Fruit fly (Drosophila melanogaster) whole organism, embryonic: ENCODE data around the gene ft.
A peak's percentile ranks its signal among the peaks of the same experiment; 100 is the strongest.

ENCODE experiments used
- Atf-2 ChIP-seq: fragments of 200-800 bp; sonication (Bioruptor generic); optimal IDR thresholded peaks from 2 replicates; lab custom pipeline; 2016; ENCODE audit warnings: missing biosample characterization, missing genetic modification characterization
- BEAF-32 ChIP-seq: fragments of 200-800 bp; sonication (Bioruptor generic); optimal IDR thresholded peaks from 3 replicates; lab custom pipeline; 2017; ENCODE audit warnings: missing biosample characterization, missing genetic modification characterization, mild to moderate bottlenecking, moderate library complexity, missing genetic modification reagents
- CG10431 ChIP-seq: fragments of 200-800 bp; sonication (Bioruptor generic); optimal IDR thresholded peaks from 3 replicates; lab custom pipeline; 2018; ENCODE audit warnings: missing biosample characterization, mild to moderate bottlenecking, missing genetic modification characterization
- CG10543 ChIP-seq: fragments of 200-800 bp; sonication (Bioruptor generic); optimal IDR thresholded peaks from 3 replicates; lab custom pipeline; 2017; ENCODE audit warnings: missing biosample characterization, mild to moderate bottlenecking, missing genetic modification characterization, moderate library complexity
- CG12219 ChIP-seq: fragments of 200-800 bp; sonication (Bioruptor generic); optimal IDR thresholded peaks from 3 replicates; lab custom pipeline; 2018; ENCODE audit warnings: missing biosample characterization, mild to moderate bottlenecking, missing genetic modification characterization
- CG12391 ChIP-seq: fragments of 200-800 bp; sonication (Bioruptor generic); optimal IDR thresholded peaks from 3 replicates; lab custom pipeline; 2018; ENCODE audit warnings: missing biosample characterization, mild to moderate bottlenecking, missing genetic modification characterization, moderate library complexity
- CG12659 ChIP-seq: fragments of 200-800 bp; sonication (Bioruptor generic); optimal IDR thresholded peaks from 3 replicates; lab custom pipeline; 2017; ENCODE audit warnings: mild to moderate bottlenecking, missing biosample characterization, missing genetic modification reagents, missing genetic modification characterization
- CG13287 ChIP-seq: fragments of 200-800 bp; sonication (Bioruptor generic); IDR thresholded peaks from 2 replicates; pipeline ENCODE4 v1.3.6; 2022; ENCODE audit warnings: missing biosample characterization, missing genetic modification characterization; ENCODE audit not compliant: partially characterized antibody
- CG14014 ChIP-seq: fragments of 200-800 bp; sonication (Bioruptor generic); IDR thresholded peaks from 2 replicates; pipeline ENCODE4 v1.3.6; 2022; ENCODE audit warnings: missing biosample characterization, missing genetic modification characterization
- CG14965 ChIP-seq: fragments of 200-800 bp; sonication (Bioruptor generic); optimal IDR thresholded peaks from 2 replicates; lab custom pipeline; 2016; ENCODE audit warnings: missing biosample characterization, missing genetic modification characterization, borderline replicate concordance
- CG15011 ChIP-seq: fragments of 200-800 bp; sonication (Bioruptor generic); optimal IDR thresholded peaks from 3 replicates; lab custom pipeline; 2018; ENCODE audit warnings: missing biosample characterization, mild to moderate bottlenecking, missing genetic modification characterization
- CG15514 ChIP-seq: fragments of 200-800 bp; sonication (Bioruptor generic); optimal IDR thresholded peaks from 3 replicates; lab custom pipeline; 2017; ENCODE audit warnings: missing biosample characterization, missing genetic modification characterization, mild to moderate bottlenecking, moderate library complexity, missing genetic modification reagents
- CG2120 ChIP-seq: fragments of 200-800 bp; sonication (Bioruptor generic); optimal IDR thresholded peaks from 3 replicates; lab custom pipeline; 2016; ENCODE audit warnings: missing biosample characterization, missing genetic modification characterization
- CG2875 ChIP-seq: fragments of 200-800 bp; sonication (Bioruptor generic); optimal IDR thresholded peaks from 2 replicates; lab custom pipeline; 2017; ENCODE audit warnings: missing biosample characterization, mild to moderate bottlenecking, missing genetic modification characterization, missing genetic modification reagents
- CG34224 ChIP-seq: fragments of 200-800 bp; sonication (Bioruptor generic); IDR thresholded peaks from 3 replicates; pipeline ENCODE4 v1.3.6; 2022; ENCODE audit warnings: missing biosample characterization, missing genetic modification characterization; ENCODE audit not compliant: partially characterized antibody
- CG42726 ChIP-seq: fragments of 200-800 bp; sonication (Bioruptor generic); IDR thresholded peaks from 2 replicates; pipeline ENCODE4 v1.3.6; 2022; ENCODE audit warnings: missing biosample characterization, missing genetic modification characterization; ENCODE audit not compliant: partially characterized antibody
- CG4854 ChIP-seq: fragments of 200-800 bp; sonication (Bioruptor generic); optimal IDR thresholded peaks from 2 replicates; lab custom pipeline; 2016; ENCODE audit warnings: missing biosample characterization, missing genetic modification characterization, inconsistent platforms
- CG5180 ChIP-seq: fragments of 200-800 bp; sonication (Bioruptor generic); optimal IDR thresholded peaks from 3 replicates; lab custom pipeline; 2017; ENCODE audit warnings: missing biosample characterization, missing genetic modification characterization, mild to moderate bottlenecking, moderate library complexity, missing genetic modification reagents
- CG5245 ChIP-seq: fragments of 200-800 bp; sonication (Bioruptor generic); optimal IDR thresholded peaks from 3 replicates; lab custom pipeline; 2016; ENCODE audit warnings: missing biosample characterization, missing genetic modification characterization
- CG6689 ChIP-seq: fragments of 200-800 bp; sonication (Bioruptor generic); IDR thresholded peaks from 2 replicates; pipeline ENCODE4 v1.3.6; 2022; ENCODE audit warnings: missing biosample characterization, missing genetic modification characterization
- CG6791 ChIP-seq: fragments of 200-800 bp; sonication (Bioruptor generic); IDR thresholded peaks from 3 replicates; pipeline ENCODE4 v1.3.6; 2022; ENCODE audit warnings: missing biosample characterization, missing genetic modification characterization; ENCODE audit not compliant: partially characterized antibody
- CG8290 ChIP-seq, 3 experiments: fragments of 200-800 bp; sonication (Bioruptor generic); optimal IDR thresholded peaks; 2 replicates each; lab custom pipeline; 2016 to 2019; ENCODE audit warnings: missing biosample characterization in 3 of 3, missing genetic modification characterization in 3 of 3, mild to moderate bottlenecking in 2 of 3, moderate library complexity in 1 of 3
- Dll ChIP-seq: fragments of 200-800 bp; sonication (Bioruptor generic); IDR thresholded peaks from 4 replicates; pipeline ENCODE4 v1.3.6; 2022; ENCODE audit warnings: missing biosample characterization, missing genetic modification characterization; ENCODE audit not compliant: partially characterized antibody
- Doc3 ChIP-seq: fragments of 200-800 bp; sonication (Bioruptor generic); IDR thresholded peaks from 3 replicates; pipeline ENCODE4 v1.3.6; 2022; ENCODE audit warnings: missing biosample characterization, missing genetic modification characterization; ENCODE audit not compliant: partially characterized antibody
- MBD-R2 ChIP-seq: fragments of 200-800 bp; sonication (Bioruptor generic); IDR thresholded peaks from 2 replicates; pipeline ENCODE4 v1.3.6; 2022; ENCODE audit warnings: missing biosample characterization, missing genetic modification characterization
- Max ChIP-seq: fragments of 200-800 bp; sonication (Bioruptor generic); optimal IDR thresholded peaks from 2 replicates; lab custom pipeline; 2016; ENCODE audit warnings: missing biosample characterization, mild to moderate bottlenecking, missing genetic modification characterization
- Oli ChIP-seq: fragments of 200-800 bp; sonication (Bioruptor generic); optimal IDR thresholded peaks from 2 replicates; lab custom pipeline; 2018; ENCODE audit warnings: missing biosample characterization, mild to moderate bottlenecking, missing genetic modification characterization, moderate library complexity
- Ptx1 ChIP-seq: fragments of 200-800 bp; sonication (Bioruptor generic); IDR thresholded peaks from 2 replicates; pipeline ENCODE4 v1.3.6; 2022; ENCODE audit warnings: missing biosample characterization, missing genetic modification characterization
- Rfx ChIP-seq: fragments of 200-800 bp; sonication (Bioruptor generic); IDR thresholded peaks from 2 replicates; pipeline ENCODE4 v1.3.6; 2022; ENCODE audit warnings: missing biosample characterization, missing genetic modification characterization
- ab ChIP-seq: fragments of 200-800 bp; sonication (Bioruptor generic); optimal IDR thresholded peaks from 2 replicates; lab custom pipeline; 2016; ENCODE audit warnings: missing biosample characterization, missing genetic modification characterization
- al ChIP-seq: fragments of 200-800 bp; sonication (Bioruptor generic); IDR thresholded peaks from 2 replicates; pipeline ENCODE4 v1.3.6; 2022; ENCODE audit warnings: missing biosample characterization, missing genetic modification characterization
- ara ChIP-seq: fragments of 200-800 bp; sonication (Bioruptor generic); IDR thresholded peaks from 2 replicates; pipeline ENCODE4 v1.3.6; 2022; ENCODE audit warnings: missing biosample characterization, missing genetic modification characterization
- corto ChIP-seq: fragments of 200-800 bp; sonication (Bioruptor generic); optimal IDR thresholded peaks from 2 replicates; lab custom pipeline; 2016; ENCODE audit warnings: missing biosample characterization, mild to moderate bottlenecking, missing genetic modification characterization, moderate library complexity
- danr ChIP-seq: fragments of 200-800 bp; sonication (Bioruptor generic); IDR thresholded peaks from 2 replicates; pipeline ENCODE4 v1.3.6; 2022; ENCODE audit warnings: missing biosample characterization, missing genetic modification characterization
- hbn ChIP-seq: fragments of 200-800 bp; sonication (Bioruptor generic); IDR thresholded peaks from 2 replicates; pipeline ENCODE4 v1.3.6; 2022; ENCODE audit warnings: missing biosample characterization, missing genetic modification characterization; ENCODE audit not compliant: partially characterized antibody
- inv ChIP-seq: fragments of 200-800 bp; sonication (Bioruptor generic); IDR thresholded peaks from 2 replicates; pipeline ENCODE4 v1.3.6; 2022; ENCODE audit warnings: missing biosample characterization, missing genetic modification characterization; ENCODE audit not compliant: partially characterized antibody
- kah ChIP-seq: fragments of 200-800 bp; sonication (Bioruptor generic); optimal IDR thresholded peaks from 2 replicates; lab custom pipeline; 2018; ENCODE audit warnings: missing biosample characterization, mild to moderate bottlenecking, missing genetic modification characterization
- lbe ChIP-seq: fragments of 200-800 bp; sonication (Bioruptor generic); optimal IDR thresholded peaks from 2 replicates; lab custom pipeline; 2016; ENCODE audit warnings: missing biosample characterization, mild to moderate bottlenecking, missing genetic modification characterization
- mld ChIP-seq: fragments of 200-800 bp; sonication (Bioruptor generic); IDR thresholded peaks from 3 replicates; pipeline ENCODE4 v1.3.6; 2022; ENCODE audit warnings: missing biosample characterization, missing genetic modification characterization; ENCODE audit not compliant: partially characterized antibody
- prd ChIP-seq, 3 experiments: fragments of >200 bp in 2 of 3; fragments of 200-800 bp in 1 of 3; sonication (Bioruptor generic) in 1 of 3; optimal IDR thresholded peaks in 2 of 3; IDR thresholded peaks in 1 of 3; 2 replicates in 2 of 3; 3 replicates in 1 of 3; pipeline versions ENCODE4 v1.3.6 to Lab custom; 2017 to 2022; ENCODE audit warnings: missing biosample characterization in 1 of 3, missing genetic modification characterization in 1 of 3
- row ChIP-seq: fragments of 200-800 bp; sonication (Bioruptor generic); IDR thresholded peaks from 3 replicates; pipeline ENCODE4 v1.3.6; 2022; ENCODE audit warnings: missing biosample characterization, missing genetic modification characterization
- ssp ChIP-seq: fragments of 200-800 bp; sonication (Bioruptor generic); IDR thresholded peaks from 2 replicates; pipeline ENCODE4 v1.3.6; 2022; ENCODE audit warnings: missing biosample characterization, missing genetic modification characterization
- tgo ChIP-seq: fragments of 200-800 bp; sonication (Bioruptor generic); IDR thresholded peaks from 3 replicates; pipeline ENCODE4 v1.3.6; 2022; ENCODE audit warnings: missing biosample characterization, missing genetic modification characterization
- tx ChIP-seq: fragments of 200-800 bp; sonication (Bioruptor generic); optimal IDR thresholded peaks from 2 replicates; lab custom pipeline; 2016; ENCODE audit warnings: missing biosample characterization, missing genetic modification characterization
- unc-4 ChIP-seq: fragments of 200-800 bp; sonication (Bioruptor generic); IDR thresholded peaks from 2 replicates; pipeline ENCODE4 v1.3.6; 2022; ENCODE audit warnings: missing biosample characterization, missing genetic modification characterization; ENCODE audit not compliant: partially characterized antibody
- wek ChIP-seq: fragments of 200-800 bp; sonication (Bioruptor generic); optimal IDR thresholded peaks from 3 replicates; lab custom pipeline; 2018; ENCODE audit warnings: missing biosample characterization, mild to moderate bottlenecking, missing genetic modification characterization, moderate library complexity
- wor ChIP-seq: fragments of 200-800 bp; sonication (Bioruptor generic); IDR thresholded peaks from 2 replicates; pipeline ENCODE4 v1.3.6; 2022; ENCODE audit warnings: missing biosample characterization, missing genetic modification characterization
- yki ChIP-seq: fragments of >200 bp; optimal IDR thresholded peaks from 3 replicates; lab custom pipeline; 2018

ft gene

dm6 chr2L:4226792-4227191, 5.2 kb upstream of the ft start, which contains the start of gene CG3702 (continued):
- peak; percentile 42 for TF ChIP-seq CG12391 (tag; lab: Kevin White, UChicago)
- TF ChIP-seq CG10543 (GFP tag; lab: Kevin White, UChicago): no peak
- TF ChIP-seq CG13287: peak; percentile 67
- TF ChIP-seq unc-4 (GFP tag; lab: Robert Waterston, UW): peak; percentile 65; the same call in 1 of the 2 replicates
- no peak for TF ChIP-seq kah
- no peak for TF ChIP-seq CG4854
- peak; percentile 80 for TF ChIP-seq CG6791
- no peak for TF ChIP-seq CG14965
- no peak for TF ChIP-seq tgo (GFP tag; lab: Robert Waterston, UW)
- TF ChIP-seq tx: no peak
- no peak for TF ChIP-seq wor (GFP tag; lab: Robert Waterston, UW)
- no peak for TF ChIP-seq corto (GFP tag; lab: Kevin White, UChicago)
- TF ChIP-seq lbe: no peak
- peak; percentile 16 for TF ChIP-seq CG12659 (GFP tag; lab: Kevin White, UChicago)
- peak; percentile 69 for TF ChIP-seq BEAF-32 (GFP tag; lab: Kevin White, UChicago)
- no peak for TF ChIP-seq CG10431 (GFP tag; lab: Kevin White, UChicago)
- peak; percentile 47 for TF ChIP-seq inv (GFP tag; lab: Robert Waterston, UW)
- peak; percentile 65; the same call in 1 of the 2 replicates for TF ChIP-seq CG42726 (GFP tag; lab: Robert Waterston, UW)
- TF ChIP-seq wek: peak; percentile 94
- no peak for TF ChIP-seq CG5180 (GFP tag; lab: Kevin White, UChicago)
- peak; percentile 68 for TF ChIP-seq hbn (GFP tag; lab: Robert Waterston, UW)
- no peak for TF ChIP-seq Atf-2
- TF ChIP-seq CG34224 (GFP tag; lab: Robert Waterston, UW): peak; percentile 51
- no peak; the same call in 2 of the 3 replicates for TF ChIP-seq mld (GFP tag; lab: Robert Waterston, UW)
- TF ChIP-seq row: peak; percentile 72
- TF ChIP-seq ara: no peak
- no peak for TF ChIP-seq danr
- TF ChIP-seq CG15514 (GFP tag; lab: Kevin White, UChicago): peak; percentile 7
- TF ChIP-seq CG5245: no peak
- peak; percentile 87 for TF ChIP-seq ssp (GFP tag; lab: Robert Waterston, UW)
- no peak for TF ChIP-seq ab (GFP tag; lab: Kevin White, UChicago)
- no peak for TF ChIP-seq CG8290 (GFP tag; optimal IDR thresholded peaks at IDR 0.05; lab: Kevin White, UChicago)
- peak in 1 of 2 experiments; percentile 49 for TF ChIP-seq CG8290 (tag; optimal IDR thresholded peaks at IDR 0.05; lab: Kevin White, UChicago)
- TF ChIP-seq Max (GFP tag; lab: Kevin White, UChicago): no peak
- 0 out of 2 replicates have a peak, but pooled peaks have one; percentile 9 for TF ChIP-seq CG14014 (GFP tag; lab: Robert Waterston, UW)
- TF ChIP-seq Ptx1 (GFP tag; lab: Robert Waterston, UW): peak; percentile 35; the same call in 1 of the 2 replicates
- no peak for TF ChIP-seq CG12219 (GFP tag; lab: Kevin White, UChicago)
- TF ChIP-seq CG15011 (GFP tag; lab: Kevin White, UChicago): no peak
- peak; percentile 57; the same call in 1 of the 2 replicates for TF ChIP-seq Rfx (GFP tag; lab: Robert Waterston, UW)
- TF ChIP-seq CG6689 (GFP tag; lab: Robert Waterston, UW): peak; percentile 61
- TF ChIP-seq Dll (GFP tag; lab: Robert Waterston, UW): peak; percentile 65
- peak; percentile 37 for TF ChIP-seq CG2120 (GFP tag; lab: Kevin White, UChicago)
- no peak for TF ChIP-seq prd (optimal IDR thresholded peaks at IDR 0.05; lab: Kevin White, UChicago)
- 0 out of 3 replicates have a peak, but pooled peaks have one; percentile 11 for TF ChIP-seq prd (GFP tag; IDR thresholded peaks at IDR 0.05; lab: Robert Waterston, UW)
- no peak for TF ChIP-seq Oli (tag; lab: Kevin White, UChicago)
- TF ChIP-seq al (GFP tag; lab: Robert Waterston, UW): no peak
- no peak for TF ChIP-seq yki
- peak; percentile 26; the same call in 1 of the 2 replicates for TF ChIP-seq MBD-R2 (GFP tag; lab: Robert Waterston, UW)
- no peak for TF ChIP-seq CG2875
- TF ChIP-seq Doc3 (GFP tag; lab: Robert Waterston, UW): peak; percentile 51; the same call in 2 of the 3 replicates
